Worm (Caenorhabditis elegans): ENCODE data around the gene rnr-2.

DNA sequence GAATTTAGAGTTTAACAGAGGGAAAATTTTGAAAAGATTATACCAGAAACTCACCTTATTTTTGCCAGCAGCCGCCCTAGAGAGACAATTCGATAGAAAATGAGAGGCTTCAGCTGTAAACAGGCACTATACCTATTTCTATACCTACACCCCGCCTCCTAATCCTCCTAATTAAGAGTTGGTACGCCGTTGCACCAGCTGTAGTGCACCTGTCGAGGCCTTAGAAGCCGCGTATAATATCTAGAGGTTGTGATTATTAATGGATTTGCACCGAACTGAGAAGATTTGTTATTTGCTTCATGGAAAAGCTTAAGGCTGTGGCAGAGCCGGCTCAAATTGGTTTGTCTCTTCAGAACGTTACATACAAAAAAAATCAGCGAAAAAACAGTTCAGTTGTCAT lies 2.7 kb downstream of the rnr-2 start, which contains the start of gene C03C10.5:
- TF ChIP-seq ztf-29 (GFP tag; IDR thresholded peaks at IDR 0.05) (no peak), T22C8.4 (GFP tag; IDR thresholded peaks at IDR 0.05) (no peak), ztf-23 (GFP tag; IDR thresholded peaks at IDR 0.05) (no peak)
